Fruit fly (Drosophila melanogaster) whole organism, adult: ENCODE results near the gene CG3436.

Experiments
- CG11617 ChIP-seq: fragments of 200-800 bp; sonication (Bioruptor generic); optimal IDR thresholded peaks from 2 replicates; lab custom pipeline; 2017; ENCODE audit warnings: mild to moderate bottlenecking, missing biosample characterization, missing genetic modification reagents, missing genetic modification characterization
- CG1620 ChIP-seq: fragments of 200-800 bp; sonication (Bioruptor generic); optimal IDR thresholded peaks from 2 replicates; lab custom pipeline; 2016; ENCODE audit warnings: missing biosample characterization, missing genetic modification characterization
- kay ChIP-seq: fragments of 200-800 bp; sonication (Bioruptor generic); peaks from one replicate; lab custom pipeline; 2016; ENCODE audit warnings: missing biosample characterization, missing genetic modification characterization, borderline replicate concordance

- TF ChIP-seq CG11617 (no peak), kay (GFP tag; lab: Kevin White, UChicago) (no peak), CG1620 (no peak)
Observed at dm6 chr2L:107032-107431, 48.8 kb upstream of the CG3436 start.
